Worm (Caenorhabditis elegans) whole organism, L1 larva: ENCODE measurements around the gene T23E7.6.

Experiments
- dsc-1 ChIP-seq: sonication (generic microtip); optimal IDR thresholded peaks from 2 replicates; lab custom pipeline; 2016; ENCODE audit warnings: mild to moderate bottlenecking, missing genetic modification characterization, missing compliant biosample characterization
- efl-3 ChIP-seq: fragments of 200-800 bp; sonication (Bioruptor generic); optimal IDR thresholded peaks from 2 replicates; lab custom pipeline; 2018; ENCODE audit warnings: mild to moderate bottlenecking, missing genetic modification characterization, missing compliant biosample characterization
- lin-13 ChIP-seq: fragments of 150-350 bp; optimal IDR thresholded peaks from 2 replicates; lab custom pipeline; 2014; ENCODE audit warnings: missing biosample characterization, missing genetic modification reagents, missing genetic modification characterization
- nhr-11 ChIP-seq: fragments of 150-350 bp; optimal IDR thresholded peaks from 2 replicates; lab custom pipeline; 2014; ENCODE audit warnings: missing biosample characterization, missing genetic modification characterization
- unc-130 ChIP-seq: fragments of 150-350 bp; optimal IDR thresholded peaks from 2 replicates; lab custom pipeline; 2017; ENCODE audit warnings: missing biosample characterization, missing genetic modification characterization, inconsistent platforms

- no peak for TF ChIP-seq unc-130
- TF ChIP-seq nhr-11 (tag; lab: Kevin White, UChicago), result no peak
- TF ChIP-seq dsc-1 (tag; lab: Kevin White, UChicago), result no peak
- no peak for TF ChIP-seq lin-13 (GFP tag; lab: Kevin White, UChicago)
- TF ChIP-seq efl-3 (GFP tag; lab: Kevin White, UChicago), result no peak
Observed at ce11 chrX:17685959-17686358, 1.3 kb upstream of the T23E7.6 start.
